Fruit fly (Drosophila melanogaster) whole organism, prepupa: ENCODE data around the gene Noa36.

Experiments used
- Eip93F ChIP-seq: fragments of 200-800 bp; sonication (Bioruptor generic); optimal IDR thresholded peaks from 2 replicates; lab custom pipeline; 2016; ENCODE audit warnings: missing biosample characterization, mild to moderate bottlenecking, missing genetic modification characterization
- achi ChIP-seq: fragments of 200-800 bp; sonication (Bioruptor generic); optimal IDR thresholded peaks from 3 replicates; lab custom pipeline; 2016; ENCODE audit warnings: missing biosample characterization, missing genetic modification characterization
- topi ChIP-seq: fragments of 200-800 bp; sonication (Bioruptor generic); optimal IDR thresholded peaks from 3 replicates; lab custom pipeline; 2016; ENCODE audit warnings: missing biosample characterization, missing genetic modification characterization

DNA sequence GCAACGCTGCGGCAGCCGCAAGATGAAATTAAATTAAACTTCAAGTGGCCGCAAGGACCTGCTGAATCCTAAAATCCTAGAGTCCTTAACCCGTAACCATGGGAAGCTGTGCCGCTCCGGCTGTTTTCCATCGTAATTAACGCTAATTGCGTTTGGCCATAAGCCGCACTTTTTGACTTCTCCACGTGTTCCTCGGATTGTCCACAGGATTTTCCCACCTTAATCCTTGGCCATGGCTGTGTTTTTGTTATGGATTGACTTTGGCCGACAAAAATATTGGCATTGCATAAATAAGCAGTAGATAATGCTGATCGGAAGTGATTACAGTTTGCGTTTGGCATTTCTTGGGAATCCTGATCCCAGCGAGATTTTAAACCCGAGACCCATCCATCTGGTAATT is 2.7 kb downstream of the Noa36 start:
- TF ChIP-seq achi (GFP tag; lab: Kevin White, UChicago) (no peak), Eip93F (no peak), topi (GFP tag; lab: Kevin White, UChicago) (no peak)
